Fruit fly (Drosophila melanogaster) whole organism, pupa: ENCODE data around the gene stol.

Experiments used
- CG10348 ChIP-seq: fragments of 200-800 bp; sonication (Bioruptor generic); IDR thresholded peaks from 2 replicates; pipeline ENCODE4 v1.3.6; 2022; ENCODE audit warnings: missing biosample characterization, missing genetic modification characterization
- CG12605 ChIP-seq: fragments of 200-800 bp; sonication (Bioruptor generic); IDR thresholded peaks from 2 replicates; pipeline ENCODE4 v1.3.6; 2022; ENCODE audit warnings: missing biosample characterization, missing genetic modification characterization
- CG17806 ChIP-seq: fragments of 200-800 bp; sonication (Bioruptor generic); optimal IDR thresholded peaks from 2 replicates; lab custom pipeline; 2018; ENCODE audit warnings: missing biosample characterization, mild to moderate bottlenecking, missing genetic modification characterization, moderate library complexity
- CG34367 ChIP-seq: fragments of 200-800 bp; sonication (Bioruptor generic); optimal IDR thresholded peaks from 2 replicates; lab custom pipeline; 2018; ENCODE audit warnings: missing biosample characterization, mild to moderate bottlenecking, missing genetic modification characterization
- CG8159 ChIP-seq: fragments of 200-800 bp; sonication (Bioruptor generic); optimal IDR thresholded peaks from 3 replicates; lab custom pipeline; 2018; ENCODE audit warnings: missing biosample characterization, mild to moderate bottlenecking, missing genetic modification characterization, moderate library complexity
- CG8301 ChIP-seq: fragments of 200-800 bp; sonication (Bioruptor generic); optimal IDR thresholded peaks from 2 replicates; lab custom pipeline; 2018; ENCODE audit warnings: missing biosample characterization, mild to moderate bottlenecking, missing genetic modification characterization
- CG9948 ChIP-seq: fragments of 200-800 bp; sonication (Bioruptor generic); optimal IDR thresholded peaks from 2 replicates; lab custom pipeline; 2018; ENCODE audit warnings: missing biosample characterization, mild to moderate bottlenecking, missing genetic modification characterization, moderate library complexity
- D1 ChIP-seq: fragments of 200-800 bp; sonication (Bioruptor generic); optimal IDR thresholded peaks from 2 replicates; lab custom pipeline; 2018; ENCODE audit warnings: missing biosample characterization, mild to moderate bottlenecking, missing genetic modification characterization, moderate library complexity
- EcR ChIP-seq: fragments of 200-800 bp; sonication (Bioruptor generic); optimal IDR thresholded peaks from 3 replicates; lab custom pipeline; 2019; ENCODE audit warnings: missing biosample characterization, missing genetic modification characterization, mild to moderate bottlenecking, moderate library complexity, missing genetic modification reagents
- fd96Ca ChIP-seq: fragments of 200-800 bp; sonication (Bioruptor generic); IDR thresholded peaks from 3 replicates; pipeline ENCODE4 v1.3.6; 2022; ENCODE audit warnings: missing biosample characterization, missing genetic modification characterization
- gl ChIP-seq: fragments of 200-800 bp; sonication (Bioruptor generic); optimal IDR thresholded peaks from 2 replicates; lab custom pipeline; 2018; ENCODE audit warnings: missing biosample characterization, mild to moderate bottlenecking, missing genetic modification characterization
- rn ChIP-seq: fragments of 200-800 bp; sonication (Bioruptor generic); IDR thresholded peaks from 2 replicates; pipeline ENCODE4 v1.3.6; 2022; ENCODE audit warnings: missing biosample characterization, missing genetic modification characterization

dm6 chr2L:15614728-15615127 lies 103.3 kb downstream of the stol start, which contains the start of gene CG15254:
- TF ChIP-seq gl (tag; lab: Kevin White, UChicago) = no peak
- TF ChIP-seq D1 (tag; lab: Kevin White, UChicago) = no peak
- TF ChIP-seq CG8301 (tag; lab: Kevin White, UChicago) = no peak
- TF ChIP-seq CG12605 = no peak
- no peak for TF ChIP-seq EcR (GFP tag; lab: Kevin White, UChicago)
- no peak for TF ChIP-seq rn (GFP tag; lab: Robert Waterston, UW)
- TF ChIP-seq CG9948 = no peak
- no peak for TF ChIP-seq CG8159 (tag; lab: Kevin White, UChicago)
- TF ChIP-seq CG17806 = no peak
- TF ChIP-seq fd96Ca (GFP tag; lab: Robert Waterston, UW) = no peak
- no peak for TF ChIP-seq CG10348
- no peak for TF ChIP-seq CG34367 (tag; lab: Kevin White, UChicago)
